Worm (Caenorhabditis elegans): ENCODE measurements around the gene prmt-4.

- TF ChIP-seq ZK546.5 (tag; optimal IDR thresholded peaks at IDR 0.05) (no peak), daf-12 (tag; optimal IDR thresholded peaks at IDR 0.05) (no peak), unc-130 (GFP tag; optimal IDR thresholded peaks at IDR 0.05) (no peak), dmd-6 (GFP tag; IDR thresholded peaks at IDR 0.05) (no peak), unc-39 (tag; optimal IDR thresholded peaks at IDR 0.05) (no peak)
These were observed 31.0 kb downstream of the prmt-4 start, which contains the start of gene gex-2 for ce11 chrIV:572487-572886.
